Worm (Caenorhabditis elegans): ENCODE data around the gene col-121.
A peak's percentile ranks its signal among the peaks of the same experiment; 100 is the strongest.

Gene col-121

ce11 chrIV:9444417-9445026 is 48.5 kb upstream of the col-121 start (continued):
- TF ChIP-seq skn-1 (tag; optimal IDR thresholded peaks at IDR 0.05), result peak; percentile 68

DNA sequence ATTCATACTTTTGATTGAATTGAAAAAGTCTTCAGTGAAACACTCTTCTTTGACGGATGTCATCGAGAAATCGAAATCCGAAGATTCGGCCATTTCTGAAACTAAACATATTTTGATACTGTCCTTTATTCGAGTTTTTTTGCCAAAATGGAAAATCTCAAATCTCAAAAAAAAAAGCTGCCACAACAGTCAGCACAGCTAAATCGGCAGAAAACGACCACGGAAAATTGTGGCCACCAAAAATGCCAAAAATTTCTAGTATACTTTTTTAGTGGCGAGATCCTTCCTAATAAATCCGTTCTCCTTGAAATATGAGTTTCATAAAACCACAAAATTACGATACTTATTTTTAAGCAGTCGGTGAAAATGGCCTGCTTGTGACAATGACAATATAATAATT is 47.9 kb upstream of the col-121 start, which contains the start of gene F38E11.9:
Gene F38E11.9, minus strand, starts transcription at position 101 of the 400 bp plus-strand sequence.
- TF ChIP-seq nhr-25 (tag; optimal IDR thresholded peaks at IDR 0.05) (no peak), lin-13 (GFP tag; optimal IDR thresholded peaks at IDR 0.05) (no peak)

- TF ChIP-seq nhr-21 (tag; optimal IDR thresholded peaks at IDR 0.05) (peak; percentile 88), nhr-12 (tag; optimal IDR thresholded peaks at IDR 0.05) (no peak), zag-1 (tag; optimal IDR thresholded peaks at IDR 0.05) (no peak), dmd-4 (tag; optimal IDR thresholded peaks at IDR 0.05) (no peak), sem-4 (tag; optimal IDR thresholded peaks at IDR 0.05) (peak; percentile 62), sma-3 (GFP tag; optimal IDR thresholded peaks at IDR 0.05) (peak; percentile 89), nhr-6 (tag; optimal IDR thresholded peaks at IDR 0.05) (peak; percentile 82), egl-27 (tag; optimal IDR thresholded peaks at IDR 0.05) (peak; percentile 11), ceh-82 (tag; optimal IDR thresholded peaks at IDR 0.05) (no peak), unc-62 (GFP tag; optimal IDR thresholded peaks at IDR 0.05) (no peak), blmp-1 (tag; optimal IDR thresholded peaks at IDR 0.05; ENCODE audit: insufficient read depth) (peak; percentile 61), elt-3 (tag; optimal IDR thresholded peaks at IDR 0.05) (no peak), aly-2 (tag; optimal IDR thresholded peaks at IDR 0.05) (no peak), ztf-4 (tag; optimal IDR thresholded peaks at IDR 0.05) (no peak), ztf-11 (tag; optimal IDR thresholded peaks at IDR 0.05) (no peak), alr-1 (tag; optimal IDR thresholded peaks at IDR 0.05) (no peak), snpc-4 (tag; optimal IDR thresholded peaks at IDR 0.05) (no peak), unc-39 (tag; optimal IDR thresholded peaks at IDR 0.05) (no peak), ceh-16 (tag; optimal IDR thresholded peaks at IDR 0.05) (peak; percentile 82), nhr-237 (tag; optimal IDR thresholded peaks at IDR 0.05) (no peak), Y55F3AM.14 (GFP tag; optimal IDR thresholded peaks at IDR 0.05) (no peak), crh-2 (tag; optimal IDR thresholded peaks at IDR 0.05) (peak; percentile 97), lin-11 (tag; optimal IDR thresholded peaks at IDR 0.05) (no peak), ama-1 (optimal IDR thresholded peaks at IDR 0.05) (peak; percentile 35), lin-39 (tag; optimal IDR thresholded peaks at IDR 0.05) (no peak), skn-1 (tag; optimal IDR thresholded peaks at IDR 0.05) (peak; percentile 74), lin-13 (GFP tag; optimal IDR thresholded peaks at IDR 0.05) (peak; percentile 41), mab-5 (tag; optimal IDR thresholded peaks at IDR 0.05) (no peak), mdl-1 (tag; optimal IDR thresholded peaks at IDR 0.05) (peak; percentile 72 to 87), nhr-23 (tag; optimal IDR thresholded peaks at IDR 0.05) (no peak), sma-9 (GFP tag; optimal IDR thresholded peaks at IDR 0.05) (peak; percentile 94), sma-9 (tag; optimal IDR thresholded peaks at IDR 0.05) (no peak), nhr-10 (tag; optimal IDR thresholded peaks at IDR 0.05) (peak; percentile 3), C34F6.9 (tag; optimal IDR thresholded peaks at IDR 0.05) (no peak), R02D3.7 (tag; optimal IDR thresholded peaks at IDR 0.05) (no peak), ZK546.5 (tag; optimal IDR thresholded peaks at IDR 0.05) (no peak), gmeb-1 (tag; optimal IDR thresholded peaks at IDR 0.05) (peak; percentile 59), nhr-77 (tag; optimal IDR thresholded peaks at IDR 0.05) (no peak), nhr-25 (tag; optimal IDR thresholded peaks at IDR 0.05) (peak; percentile 17), F13H6.1 (tag; optimal IDR thresholded peaks at IDR 0.05) (peak; percentile 58), elt-1 (tag; optimal IDR thresholded peaks at IDR 0.05) (peak; percentile 64), nhr-11 (tag; optimal IDR thresholded peaks at IDR 0.05) (no peak), peb-1 (tag; optimal IDR thresholded peaks at IDR 0.05) (no peak), mbf-1 (tag; optimal IDR thresholded peaks at IDR 0.05) (no peak), unc-55 (GFP tag; optimal IDR thresholded peaks at IDR 0.05) (no peak), ztf-1 (GFP tag; conservative IDR thresholded peaks at IDR 0.05) (no peak), lsy-2 (tag; optimal IDR thresholded peaks at IDR 0.05) (peak in 1 of 2 experiments; percentile 56), nhr-129 (tag; optimal IDR thresholded peaks at IDR 0.05) (peak; percentile 65), fos-1 (tag; optimal IDR thresholded peaks at IDR 0.05) (peak; percentile 39)
Measured at ce11 chrIV:9442106-9442532, 46.1 kb upstream of the col-121 start.

All from whole organism, L2 larva.